Worm (Caenorhabditis elegans) whole organism, L1 larva: ENCODE measurements around the gene dhs-15.

ENCODE experiments used
- C34B4.2 ChIP-seq: sonication (generic microtip); optimal IDR thresholded peaks from 2 replicates; lab custom pipeline; 2017; ENCODE audit warnings: mild to moderate bottlenecking, missing genetic modification characterization, missing compliant biosample characterization
- ama-1 ChIP-seq: fragments of 150-350 bp; optimal IDR thresholded peaks from 2 replicates; lab custom pipeline; 2014
- ceh-63 ChIP-seq: fragments of 200-800 bp; sonication (Bioruptor generic); optimal IDR thresholded peaks from 2 replicates; lab custom pipeline; 2018; ENCODE audit warnings: mild to moderate bottlenecking, missing genetic modification characterization, missing compliant biosample characterization
- ceh-90 ChIP-seq: sonication (generic microtip); optimal IDR thresholded peaks from 2 replicates; lab custom pipeline; 2016; ENCODE audit warnings: missing genetic modification characterization, missing compliant biosample characterization
- dpl-1 ChIP-seq, 3 experiments: fragments of 150-350 bp in 2 of 3; sonication (generic microtip) in 1 of 3; optimal IDR thresholded peaks; 2 replicates each; lab custom pipeline; 2014 to 2017; ENCODE audit warnings: missing biosample characterization in 3 of 3, missing genetic modification characterization in 3 of 3, missing genetic modification reagents in 3 of 3
- efl-1 ChIP-seq, 4 experiments: fragments of 150-350 bp; optimal IDR thresholded peaks in 3 of 4; peaks in 1 of 4; 1 replicate in 1 of 4; 2 replicates in 3 of 4; lab custom pipeline; 2014; ENCODE audit warnings: missing biosample characterization in 2 of 4, missing genetic modification characterization in 2 of 4, missing genetic modification reagents in 2 of 4
- grh-1 ChIP-seq: fragments of 200-800 bp; sonication (Bioruptor generic); IDR thresholded peaks from 2 replicates; pipeline ENCODE4 v1.3.6; 2022; ENCODE audit warnings: missing genetic modification reagents, missing genetic modification characterization, missing compliant biosample characterization
- hlh-17 ChIP-seq: fragments of 200-800 bp; sonication (Bioruptor generic); optimal IDR thresholded peaks from 2 replicates; lab custom pipeline; 2018; ENCODE audit warnings: missing genetic modification characterization, mild to moderate bottlenecking, missing compliant biosample characterization, moderate library complexity, borderline replicate concordance
- mdl-1 ChIP-seq, 2 experiments: fragments of 150-350 bp; optimal IDR thresholded peaks; 2 replicates each; lab custom pipeline; 2014 to 2017; ENCODE audit warnings: missing biosample characterization in 2 of 2, missing genetic modification characterization in 2 of 2, inconsistent platforms in 1 of 2
- mef-2 ChIP-seq: fragments of 150-350 bp; optimal IDR thresholded peaks from 2 replicates; lab custom pipeline; 2014; ENCODE audit warnings: missing biosample characterization, missing genetic modification characterization
- unc-86 ChIP-seq: sonication (generic microtip); optimal IDR thresholded peaks from 2 replicates; lab custom pipeline; 2016; ENCODE audit warnings: missing genetic modification characterization, missing compliant biosample characterization
- ztf-4 ChIP-seq: fragments of 150-350 bp; optimal IDR thresholded peaks from 2 replicates; lab custom pipeline; 2014; ENCODE audit warnings: missing biosample characterization, missing genetic modification characterization

DNA sequence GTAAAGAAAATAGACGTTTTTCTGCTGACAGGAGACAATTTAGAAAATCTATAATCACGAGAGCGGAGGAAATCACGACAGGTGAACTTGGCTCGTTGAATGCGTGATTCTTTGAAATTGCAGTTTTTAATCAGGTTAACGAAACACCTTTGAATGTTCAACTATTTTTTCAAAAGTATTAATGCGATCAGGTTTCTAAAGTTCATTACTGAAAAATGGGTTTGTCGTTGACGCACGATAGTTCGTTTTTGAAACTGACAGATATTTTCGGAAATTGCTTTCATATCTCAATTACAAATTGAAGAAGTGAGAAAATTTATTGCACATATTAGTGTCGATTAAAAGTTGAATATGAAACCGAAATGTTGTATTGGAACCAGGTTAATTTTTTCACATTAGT is 46.3 kb upstream of the dhs-15 start, which contains the start of gene F54E2.5:
- no peak for TF ChIP-seq hlh-17
- TF ChIP-seq mef-2 (tag; lab: Kevin White, UChicago): no peak
- no peak for TF ChIP-seq ama-1 (lab: Kevin White, UChicago)
- TF ChIP-seq C34B4.2 (tag; lab: Kevin White, UChicago): no peak
- no peak for TF ChIP-seq ceh-90 (tag; lab: Kevin White, UChicago)
- no peak for TF ChIP-seq ztf-4 (tag; lab: Kevin White, UChicago)
- no peak for TF ChIP-seq mdl-1 (tag; optimal IDR thresholded peaks at IDR 0.05; lab: Kevin White, UChicago)
- TF ChIP-seq ceh-63 (GFP tag; lab: Kevin White, UChicago): no peak
- no peak for TF ChIP-seq unc-86 (tag; lab: Kevin White, UChicago)
- TF ChIP-seq dpl-1 (GFP tag; optimal IDR thresholded peaks at IDR 0.05; lab: Kevin White, UChicago): no peak
- TF ChIP-seq efl-1 (optimal IDR thresholded peaks at IDR 0.05; lab: Kevin White, UChicago): no peak
- TF ChIP-seq efl-1 (GFP tag; optimal IDR thresholded peaks at IDR 0.05 in 1 of 2; lab: Kevin White, UChicago): peak in 1 of 2 experiments; percentile 2
- no peak for TF ChIP-seq grh-1 (GFP tag; lab: Robert Waterston, UW)
